Worm (Caenorhabditis elegans): ENCODE data around the gene ssl-1.

DNA sequence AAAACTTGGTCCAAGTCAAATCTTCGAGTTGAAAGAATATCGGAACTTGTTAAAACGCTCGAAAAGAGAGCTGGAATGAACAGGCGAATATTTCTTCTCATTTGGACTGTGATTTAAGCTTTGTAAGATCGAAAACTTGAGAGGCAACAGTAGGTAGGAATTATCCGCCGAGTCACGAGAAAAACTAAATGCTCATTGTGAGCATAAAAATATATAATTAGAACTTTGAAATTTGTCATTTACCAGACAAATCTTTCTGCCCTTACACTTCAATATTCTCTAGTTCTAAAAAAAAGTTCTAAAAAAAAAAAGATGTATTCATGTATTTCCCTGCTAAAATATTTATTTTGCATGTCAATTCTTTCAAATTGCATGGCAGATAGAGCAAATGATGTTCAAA lies 49.9 kb downstream of the ssl-1 start, which contains the start of the genes irld-19 and irld-61:
- TF ChIP-seq ama-1 (optimal IDR thresholded peaks at IDR 0.05) (no peak), ceh-13 (GFP tag; optimal IDR thresholded peaks at IDR 0.05) (no peak), scrt-1 (GFP tag; IDR thresholded peaks at IDR 0.05) (no peak), hmg-4 (GFP tag; optimal IDR thresholded peaks at IDR 0.05) (no peak), tra-4 (tag; optimal IDR thresholded peaks at IDR 0.05) (no peak)

Measured in whole organism, early embryonic.